Fruit fly (Drosophila melanogaster) whole organism, embryonic: ENCODE data around the gene RabGGTa.

Source experiments
- Adf1 ChIP-seq: fragments of 200-800 bp; sonication (Bioruptor generic); IDR thresholded peaks from 2 replicates; pipeline ENCODE4 v1.3.6; 2022; ENCODE audit warnings: missing biosample characterization, missing genetic modification characterization
- CG10267 ChIP-seq: fragments of 200-800 bp; sonication (Bioruptor generic); optimal IDR thresholded peaks from 2 replicates; lab custom pipeline; 2018; ENCODE audit warnings: missing biosample characterization, mild to moderate bottlenecking, missing genetic modification characterization, moderate library complexity
- CG10321 ChIP-seq: fragments of 200-800 bp; sonication (Bioruptor generic); IDR thresholded peaks from 2 replicates; pipeline ENCODE4 v1.3.6; 2022; ENCODE audit warnings: missing biosample characterization, missing genetic modification characterization
- CG12299 ChIP-seq: fragments of 200-800 bp; sonication (Bioruptor generic); optimal IDR thresholded peaks from 2 replicates; lab custom pipeline; 2018; ENCODE audit warnings: missing biosample characterization, mild to moderate bottlenecking, missing genetic modification characterization
- CG13624 ChIP-seq: fragments of 200-800 bp; sonication (Bioruptor generic); optimal IDR thresholded peaks from 2 replicates; lab custom pipeline; 2016; ENCODE audit warnings: missing biosample characterization, missing genetic modification characterization
- CG14014 ChIP-seq: fragments of 200-800 bp; sonication (Bioruptor generic); IDR thresholded peaks from 2 replicates; pipeline ENCODE4 v1.3.6; 2022; ENCODE audit warnings: missing biosample characterization, missing genetic modification characterization
- CG14050 ChIP-seq: fragments of 200-800 bp; sonication (Bioruptor generic); IDR thresholded peaks from 3 replicates; pipeline ENCODE4 v1.3.6; 2022; ENCODE audit warnings: missing biosample characterization, missing genetic modification characterization
- CG14441 ChIP-seq: fragments of 200-800 bp; sonication (Bioruptor generic); IDR thresholded peaks from 2 replicates; pipeline ENCODE4 v1.3.6; 2022; ENCODE audit warnings: missing biosample characterization, missing genetic modification characterization
- CG14667 ChIP-seq: fragments of 200-800 bp; sonication (Bioruptor generic); IDR thresholded peaks from 2 replicates; pipeline ENCODE4 v1.3.6; 2022; ENCODE audit warnings: missing biosample characterization, missing genetic modification characterization
- CG15011 ChIP-seq: fragments of 200-800 bp; sonication (Bioruptor generic); optimal IDR thresholded peaks from 3 replicates; lab custom pipeline; 2018; ENCODE audit warnings: missing biosample characterization, mild to moderate bottlenecking, missing genetic modification characterization
- CG17359 ChIP-seq: fragments of 200-800 bp; sonication (Bioruptor generic); optimal IDR thresholded peaks from 3 replicates; lab custom pipeline; 2018; ENCODE audit warnings: missing biosample characterization, mild to moderate bottlenecking, missing genetic modification characterization, moderate library complexity
- CG17361 ChIP-seq: fragments of 200-800 bp; sonication (Bioruptor generic); IDR thresholded peaks from 3 replicates; pipeline ENCODE4 v1.3.6; 2022; ENCODE audit warnings: missing biosample characterization, missing genetic modification characterization
- CG18764 ChIP-seq: fragments of 200-800 bp; sonication (Bioruptor generic); optimal IDR thresholded peaks from 3 replicates; lab custom pipeline; 2016; ENCODE audit warnings: missing biosample characterization, missing genetic modification characterization
- CG2678 ChIP-seq: fragments of 200-800 bp; sonication (Bioruptor generic); optimal IDR thresholded peaks from 3 replicates; lab custom pipeline; 2019; ENCODE audit warnings: missing biosample characterization, mild to moderate bottlenecking, missing genetic modification characterization, moderate library complexity
- CG3281 ChIP-seq: fragments of 200-800 bp; sonication (Bioruptor generic); optimal IDR thresholded peaks from 3 replicates; lab custom pipeline; 2017; ENCODE audit warnings: missing biosample characterization, mild to moderate bottlenecking, missing genetic modification characterization
- CG3847 ChIP-seq: fragments of 200-800 bp; sonication (Bioruptor generic); IDR thresholded peaks from 2 replicates; pipeline ENCODE4 v1.3.6; 2022; ENCODE audit warnings: missing biosample characterization, missing genetic modification characterization
- CG4328 ChIP-seq: fragments of 200-800 bp; sonication (Bioruptor generic); optimal IDR thresholded peaks from 3 replicates; lab custom pipeline; 2017; ENCODE audit warnings: missing biosample characterization, missing genetic modification reagents, missing genetic modification characterization
- CG5180 ChIP-seq: fragments of 200-800 bp; sonication (Bioruptor generic); optimal IDR thresholded peaks from 3 replicates; lab custom pipeline; 2017; ENCODE audit warnings: missing biosample characterization, missing genetic modification characterization, mild to moderate bottlenecking, moderate library complexity, missing genetic modification reagents
- CG6813 ChIP-seq: fragments of 200-800 bp; sonication (Bioruptor generic); optimal IDR thresholded peaks from 2 replicates; lab custom pipeline; 2017; ENCODE audit warnings: missing biosample characterization, missing genetic modification characterization, mild to moderate bottlenecking, moderate library complexity, missing genetic modification reagents
- CG7556 ChIP-seq: fragments of 200-800 bp; sonication (Bioruptor generic); optimal IDR thresholded peaks from 2 replicates; lab custom pipeline; 2017; ENCODE audit warnings: missing biosample characterization, mild to moderate bottlenecking, missing genetic modification characterization
- CG8089 ChIP-seq: fragments of 200-800 bp; sonication (Bioruptor generic); optimal IDR thresholded peaks from 3 replicates; lab custom pipeline; 2016; ENCODE audit warnings: missing biosample characterization, missing genetic modification characterization
- CG8388 ChIP-seq: fragments of 200-800 bp; sonication (Bioruptor generic); optimal IDR thresholded peaks from 2 replicates; lab custom pipeline; 2019; ENCODE audit warnings: missing biosample characterization, mild to moderate bottlenecking, missing genetic modification characterization, moderate library complexity
- Dfd ChIP-seq, 2 experiments: fragments of >200 bp; optimal IDR thresholded peaks; 2 replicates each; lab custom pipeline; 2017; ENCODE audit warnings: missing biosample characterization in 2 of 2, missing genetic modification characterization in 2 of 2
- HHEX ChIP-seq: fragments of 200-800 bp; sonication (Bioruptor generic); optimal IDR thresholded peaks from 3 replicates; lab custom pipeline; 2017; ENCODE audit warnings: missing biosample characterization, mild to moderate bottlenecking, missing genetic modification characterization, missing genetic modification reagents
- Hmx ChIP-seq: fragments of 200-800 bp; sonication (Bioruptor generic); optimal IDR thresholded peaks from 2 replicates; lab custom pipeline; 2016; ENCODE audit warnings: missing biosample characterization, missing genetic modification characterization
- MESR4 ChIP-seq: fragments of 200-800 bp; sonication (Bioruptor generic); optimal IDR thresholded peaks from 2 replicates; lab custom pipeline; 2018; ENCODE audit warnings: missing biosample characterization, mild to moderate bottlenecking, missing genetic modification characterization, moderate library complexity
- Med ChIP-seq: fragments of 200-800 bp; sonication (Bioruptor generic); peaks from one replicate; lab custom pipeline; 2016; ENCODE audit warnings: missing biosample characterization, missing genetic modification characterization, mild to moderate bottlenecking, inconsistent platforms, moderate library complexity
- Spps ChIP-seq: fragments of 200-800 bp; sonication (Bioruptor generic); optimal IDR thresholded peaks from 2 replicates; lab custom pipeline; 2018; ENCODE audit warnings: missing biosample characterization, mild to moderate bottlenecking, missing genetic modification characterization
- ase ChIP-seq: fragments of 200-800 bp; sonication (Bioruptor generic); IDR thresholded peaks from 3 replicates; pipeline ENCODE4 v1.3.6; 2022; ENCODE audit warnings: missing biosample characterization, missing genetic modification characterization
- bcd ChIP-seq: fragments of 200-800 bp; sonication (Bioruptor generic); optimal IDR thresholded peaks from 2 replicates; lab custom pipeline; 2017; ENCODE audit warnings: missing biosample characterization, mild to moderate bottlenecking, missing genetic modification characterization
- chn ChIP-seq: fragments of 200-800 bp; sonication (Bioruptor generic); optimal IDR thresholded peaks from 2 replicates; lab custom pipeline; 2016; ENCODE audit warnings: missing biosample characterization, missing genetic modification characterization
- corto ChIP-seq: fragments of 200-800 bp; sonication (Bioruptor generic); optimal IDR thresholded peaks from 2 replicates; lab custom pipeline; 2016; ENCODE audit warnings: missing biosample characterization, mild to moderate bottlenecking, missing genetic modification characterization, moderate library complexity
- crol ChIP-seq: fragments of 200-800 bp; sonication (Bioruptor generic); IDR thresholded peaks from 2 replicates; pipeline ENCODE4 v1.3.6; 2022; ENCODE audit warnings: missing biosample characterization, missing genetic modification characterization
- eve ChIP-seq, 2 experiments: fragments of >200 bp; optimal IDR thresholded peaks; 2 replicates each; lab custom pipeline; 2017; ENCODE audit warnings: missing biosample characterization in 2 of 2, missing genetic modification characterization in 2 of 2
- eyg ChIP-seq: fragments of 200-800 bp; sonication (Bioruptor generic); optimal IDR thresholded peaks from 3 replicates; lab custom pipeline; 2016; ENCODE audit warnings: missing biosample characterization, missing genetic modification characterization
- fu2 ChIP-seq: fragments of 200-800 bp; sonication (Bioruptor generic); optimal IDR thresholded peaks from 2 replicates; lab custom pipeline; 2016; ENCODE audit warnings: missing biosample characterization, missing genetic modification characterization
- gsb-n ChIP-seq: fragments of 200-800 bp; sonication (Bioruptor generic); optimal IDR thresholded peaks from 3 replicates; lab custom pipeline; 2018; ENCODE audit warnings: missing biosample characterization, mild to moderate bottlenecking, missing genetic modification characterization
- jing ChIP-seq: fragments of 200-800 bp; sonication (Bioruptor generic); optimal IDR thresholded peaks from 2 replicates; lab custom pipeline; 2018; ENCODE audit warnings: missing biosample characterization, mild to moderate bottlenecking, missing genetic modification characterization
- kay ChIP-seq: fragments of 200-800 bp; sonication (Bioruptor generic); optimal IDR thresholded peaks from 2 replicates; lab custom pipeline; 2016; ENCODE audit warnings: missing biosample characterization, missing genetic modification characterization
- kni ChIP-seq: fragments of 200-800 bp; sonication (Bioruptor generic); optimal IDR thresholded peaks from 3 replicates; lab custom pipeline; 2017; ENCODE audit warnings: mild to moderate bottlenecking, missing biosample characterization, missing genetic modification reagents, missing genetic modification characterization
- lab ChIP-seq: fragments of 200-800 bp; sonication (Bioruptor generic); optimal IDR thresholded peaks from 3 replicates; lab custom pipeline; 2017; ENCODE audit warnings: missing biosample characterization, missing genetic modification characterization, mild to moderate bottlenecking, moderate library complexity, missing genetic modification reagents
- nmo ChIP-seq: fragments of 200-800 bp; sonication (Bioruptor generic); optimal IDR thresholded peaks from 2 replicates; lab custom pipeline; 2018; ENCODE audit warnings: missing biosample characterization, mild to moderate bottlenecking, missing genetic modification characterization, moderate library complexity
- oc ChIP-seq: fragments of 200-800 bp; sonication (Bioruptor generic); optimal IDR thresholded peaks from 2 replicates; lab custom pipeline; 2018; ENCODE audit warnings: missing biosample characterization, mild to moderate bottlenecking, missing genetic modification characterization, moderate library complexity
- otp ChIP-seq: fragments of 200-800 bp; sonication (Bioruptor generic); IDR thresholded peaks from 3 replicates; pipeline ENCODE4, ENCODE4 v1.3.6; 2022; ENCODE audit warnings: missing biosample characterization, missing genetic modification characterization
- phol ChIP-seq: fragments of 200-800 bp; sonication (Bioruptor generic); optimal IDR thresholded peaks from 3 replicates; lab custom pipeline; 2018; ENCODE audit warnings: missing biosample characterization, mild to moderate bottlenecking, missing genetic modification characterization, moderate library complexity
- pzg ChIP-seq: fragments of 200-800 bp; sonication (Bioruptor generic); optimal IDR thresholded peaks from 3 replicates; lab custom pipeline; 2018; ENCODE audit warnings: missing biosample characterization, mild to moderate bottlenecking, missing genetic modification characterization, moderate library complexity
- ranshi ChIP-seq: fragments of 200-800 bp; sonication (Bioruptor generic); IDR thresholded peaks from 2 replicates; pipeline ENCODE4 v1.3.6; 2022; ENCODE audit warnings: missing biosample characterization, missing genetic modification characterization
- sr ChIP-seq: fragments of 200-800 bp; sonication (Bioruptor generic); IDR thresholded peaks from 3 replicates; pipeline ENCODE4 v1.3.6; 2022; ENCODE audit warnings: missing biosample characterization, missing genetic modification characterization
- vfl ChIP-seq: fragments of 200-800 bp; sonication (Bioruptor generic); optimal IDR thresholded peaks from 2 replicates; lab custom pipeline; 2016; ENCODE audit warnings: missing biosample characterization, missing genetic modification characterization
- z ChIP-seq: fragments of 200-800 bp; sonication (Bioruptor generic); IDR thresholded peaks from 3 replicates; pipeline ENCODE4 v1.3.6; 2022; ENCODE audit warnings: missing biosample characterization, missing genetic modification characterization
- zf30C ChIP-seq: fragments of 200-800 bp; sonication (Bioruptor generic); optimal IDR thresholded peaks from 3 replicates; lab custom pipeline; 2018; ENCODE audit warnings: missing biosample characterization, mild to moderate bottlenecking, missing genetic modification characterization

The RabGGTa gene

DNA sequence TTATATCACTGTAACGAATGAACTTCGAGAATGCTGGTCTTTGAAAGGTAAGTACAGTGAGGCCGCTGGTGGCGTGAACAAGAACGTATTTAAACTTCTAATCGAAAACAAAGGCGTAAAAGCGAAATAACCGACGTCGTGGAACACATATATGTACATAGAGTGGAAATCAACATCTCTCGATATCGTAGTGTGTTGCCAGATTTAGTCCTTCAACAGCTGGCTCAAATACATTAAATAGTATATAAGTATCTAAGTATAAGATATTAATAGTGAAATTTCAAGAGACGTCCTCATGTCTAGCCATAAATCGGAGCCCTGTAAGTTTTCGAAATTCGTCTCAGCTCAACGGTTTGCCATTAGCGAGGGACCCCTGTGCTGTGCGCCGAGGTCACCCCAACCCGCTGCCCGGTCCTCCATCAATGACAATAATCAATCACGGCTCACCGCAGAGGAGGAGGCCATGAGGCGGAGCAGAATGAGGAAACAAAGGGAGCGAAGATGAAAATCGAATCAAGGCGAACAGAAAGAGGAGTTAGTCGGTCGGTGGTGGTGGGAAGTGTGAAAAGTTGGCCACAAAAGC is 44.8 kb upstream of the RabGGTa start (continued):
- TF ChIP-seq CG2678 (tag; lab: Kevin White, UChicago) (peak; percentile 46), CG3847 (peak; percentile 17; the same call in 1 of the 2 replicates), otp (GFP tag; lab: Robert Waterston, UW) (no peak), gsb-n (tag; lab: Kevin White, UChicago) (peak; percentile 8), ranshi (0 out of 2 replicates have a peak, but pooled peaks have one; percentile 20), CG3281 (GFP tag; lab: Kevin White, UChicago) (no peak), phol (peak; percentile 14), crol (GFP tag; lab: Robert Waterston, UW) (peak; percentile 63), lab (peak; percentile 34), MESR4 (GFP tag; lab: Kevin White, UChicago) (no peak), ase (GFP tag; lab: Robert Waterston, UW) (no peak), CG8388 (GFP tag; lab: Kevin White, UChicago) (no peak), fu2 (GFP tag; lab: Kevin White, UChicago) (no peak), CG8089 (no peak), eve (GFP tag; optimal IDR thresholded peaks at IDR 0.05; lab: Kevin White, UChicago) (peak in 1 of 2 experiments; percentile 25), HHEX (GFP tag; lab: Kevin White, UChicago) (no peak), CG17359 (tag; lab: Kevin White, UChicago) (peak; percentile 11), corto (GFP tag; lab: Kevin White, UChicago) (peak; percentile 2), CG14667 (GFP tag; lab: Robert Waterston, UW) (no peak), CG17361 (GFP tag; lab: Robert Waterston, UW) (0 out of 3 replicates have a peak, but pooled peaks have one; percentile 36), Dfd (GFP tag; optimal IDR thresholded peaks at IDR 0.05; lab: Kevin White, UChicago) (no peak), CG6813 (GFP tag; lab: Kevin White, UChicago) (no peak), chn (GFP tag; lab: Kevin White, UChicago) (no peak), nmo (GFP tag; lab: Kevin White, UChicago) (peak; percentile 6), CG13624 (GFP tag; lab: Kevin White, UChicago) (no peak), z (GFP tag; lab: Robert Waterston, UW) (0 out of 3 replicates have a peak, but pooled peaks have one; percentile 44), CG18764 (GFP tag; lab: Kevin White, UChicago) (no peak), Med (GFP tag; lab: Kevin White, UChicago) (peak; percentile 57), CG14014 (no peak), CG7556 (GFP tag; lab: Kevin White, UChicago) (peak; percentile 21)

DNA sequence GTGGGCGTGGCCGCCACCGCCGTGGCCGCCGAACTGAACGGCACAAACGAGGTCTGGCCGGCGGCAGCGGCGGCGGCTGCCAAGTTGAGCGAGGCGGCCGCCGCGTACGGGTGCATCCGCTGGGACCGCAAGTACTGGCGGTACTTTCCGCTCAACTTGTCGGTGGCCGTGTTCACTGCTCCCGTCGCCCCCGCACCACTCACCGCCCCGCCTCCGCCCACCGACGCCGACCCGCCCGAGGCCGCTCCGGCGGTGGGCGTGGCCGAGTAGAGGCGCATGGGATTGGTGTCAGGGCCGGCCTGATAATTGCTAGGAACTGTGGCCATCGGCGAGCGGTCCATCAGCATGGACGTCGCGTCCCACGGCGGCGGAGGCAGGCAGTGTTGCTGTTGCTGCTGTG is 43.5 kb upstream of the RabGGTa start:
- TF ChIP-seq sr (GFP tag; lab: Robert Waterston, UW) (no peak; the same call in 2 of the 3 replicates), Adf1 (no peak), zf30C (no peak), CG14050 (GFP tag; lab: Robert Waterston, UW) (no peak), vfl (GFP tag; lab: Kevin White, UChicago) (no peak), Hmx (GFP tag; lab: Kevin White, UChicago) (no peak), CG10267 (tag; lab: Kevin White, UChicago) (no peak), jing (GFP tag; lab: Kevin White, UChicago) (no peak), pzg (GFP tag; lab: Kevin White, UChicago) (no peak), CG12299 (tag; lab: Kevin White, UChicago) (no peak), oc (tag; lab: Kevin White, UChicago) (no peak), kni (GFP tag; lab: Kevin White, UChicago) (peak; percentile 10), bcd (GFP tag; lab: Kevin White, UChicago) (no peak), eyg (no peak), kay (GFP tag; lab: Kevin White, UChicago) (no peak), CG15011 (GFP tag; lab: Kevin White, UChicago) (no peak), Spps (no peak), CG10321 (GFP tag; lab: Robert Waterston, UW) (no peak), CG14441 (0 out of 2 replicates have a peak, but pooled peaks have one; percentile 29), CG4328 (GFP tag; lab: Kevin White, UChicago) (no peak), CG5180 (GFP tag; lab: Kevin White, UChicago) (no peak)
